Worm (Caenorhabditis elegans): ENCODE data around the gene F22H10.3.

The F22H10.3 gene

ce11 chrX:16687377-16687776, 9.9 kb upstream of the F22H10.3 start (continued):
- TF ChIP-seq Y53G8AR.9 (GFP tag; conservative IDR thresholded peaks at IDR 0.05) = no peak
- no peak for TF ChIP-seq B0019.2 (GFP tag; conservative IDR thresholded peaks at IDR 0.05)
- TF ChIP-seq zfh-2 (GFP tag; conservative IDR thresholded peaks at IDR 0.05) = peak; percentile 61; the same call in 1 of the 2 replicates
- TF ChIP-seq F39B2.1 (GFP tag; IDR thresholded peaks at IDR 0.05) = no peak
- no peak for TF ChIP-seq tbp1 (GFP tag; optimal IDR thresholded peaks at IDR 0.05)
- no peak for TF ChIP-seq xnd-1 (tag; optimal IDR thresholded peaks at IDR 0.05)
- no peak for TF ChIP-seq nhr-90 (tag; optimal IDR thresholded peaks at IDR 0.05)
- no peak for TF ChIP-seq lsy-27 (tag; optimal IDR thresholded peaks at IDR 0.05; ENCODE audit: borderline replicate concordance, insufficient read depth)
- TF ChIP-seq somi-1 (GFP tag; optimal IDR thresholded peaks at IDR 0.05) = no peak
- no peak for TF ChIP-seq lir-1 (GFP tag; conservative IDR thresholded peaks at IDR 0.05)
- no peak for TF ChIP-seq madf-3 (GFP tag; IDR thresholded peaks at IDR 0.05)
- no peak for TF ChIP-seq F33H1.4 (GFP tag; IDR thresholded peaks at IDR 0.05)
- TF ChIP-seq ztf-6 (GFP tag; IDR thresholded peaks at IDR 0.05) = no peak
- TF ChIP-seq ekl-4 (GFP tag; IDR thresholded peaks at IDR 0.05) = no peak
- no peak for TF ChIP-seq madf-10 (tag; optimal IDR thresholded peaks at IDR 0.05)
- peak; percentile 11 for TF ChIP-seq lsl-1 (GFP tag; optimal IDR thresholded peaks at IDR 0.05)
- no peak for TF ChIP-seq lin-40 (tag; optimal IDR thresholded peaks at IDR 0.05)
- no peak for TF ChIP-seq nfyb-1 (GFP tag; IDR thresholded peaks at IDR 0.05)
- peak; percentile 15; the same call in 1 of the 2 replicates for TF ChIP-seq egrh-3 (GFP tag; IDR thresholded peaks at IDR 0.05)
- TF ChIP-seq bed-2 (GFP tag; IDR thresholded peaks at IDR 0.05) = no peak

ce11 chrX:16681910-16682493, 4.5 kb upstream of the F22H10.3 start:
- peak; percentile 16 for TF ChIP-seq F49E8.2 (tag; optimal IDR thresholded peaks at IDR 0.05; ENCODE audit: insufficient read depth)
- peak; percentile 99 for TF ChIP-seq K11D2.4 (GFP tag; IDR thresholded peaks at IDR 0.05)
- peak; percentile 26 for TF ChIP-seq F10E7.11 (tag; optimal IDR thresholded peaks at IDR 0.05)
- TF ChIP-seq madf-10 (tag; optimal IDR thresholded peaks at IDR 0.05) = peak; percentile 95
- peak; percentile 86 for TF ChIP-seq T07F8.4 (tag; optimal IDR thresholded peaks at IDR 0.05)
- TF ChIP-seq ztf-18 (tag; optimal IDR thresholded peaks at IDR 0.05) = peak; percentile 67
- peak; percentile 83 for TF ChIP-seq akir-1 (GFP tag; optimal IDR thresholded peaks at IDR 0.05)
- TF ChIP-seq ztf-26 (tag; optimal IDR thresholded peaks at IDR 0.05) = peak; percentile 99
- TF ChIP-seq K12H6.12 (tag; optimal IDR thresholded peaks at IDR 0.05) = peak; percentile 95
- TF ChIP-seq let-526 (GFP tag; IDR thresholded peaks at IDR 0.05) = peak; percentile 92
- TF ChIP-seq pbrm-1 (GFP tag; IDR thresholded peaks at IDR 0.05) = peak; percentile 95
- TF ChIP-seq lsl-1 (GFP tag; optimal IDR thresholded peaks at IDR 0.05) = no peak
- no peak for TF ChIP-seq nfya-2 (GFP tag; IDR thresholded peaks at IDR 0.05)
- peak; percentile 96 for TF ChIP-seq hmg-20 (GFP tag; IDR thresholded peaks at IDR 0.05)
- TF ChIP-seq Y56A3A.18 (GFP tag; IDR thresholded peaks at IDR 0.05) = peak; percentile 99
- peak; percentile 98 for TF ChIP-seq gei-17 (GFP tag; optimal IDR thresholded peaks at IDR 0.05)
- TF ChIP-seq nhr-90 (tag; optimal IDR thresholded peaks at IDR 0.05) = peak; percentile 83
- peak; percentile 78 for TF ChIP-seq madf-3 (GFP tag; IDR thresholded peaks at IDR 0.05)
- TF ChIP-seq ekl-4 (GFP tag; IDR thresholded peaks at IDR 0.05) = peak; percentile 85
- TF ChIP-seq egrh-3 (GFP tag; IDR thresholded peaks at IDR 0.05) = peak; percentile 16; the same call in 1 of the 2 replicates
- peak in 1 of 2 experiments; percentile 25 for TF ChIP-seq rec-8 (tag; optimal IDR thresholded peaks at IDR 0.05)
- peak; percentile 89 for TF ChIP-seq ccch-3 (GFP tag; optimal IDR thresholded peaks at IDR 0.05)
- peak; percentile 96 for TF ChIP-seq nfyb-1 (GFP tag; IDR thresholded peaks at IDR 0.05)
- TF ChIP-seq cebp-2 (GFP tag; IDR thresholded peaks at IDR 0.05) = peak; percentile 98
- peak; percentile 60; the same call in 1 of the 2 replicates for TF ChIP-seq C17E4.6 (GFP tag; IDR thresholded peaks at IDR 0.05)
- TF ChIP-seq die-1 (tag; optimal IDR thresholded peaks at IDR 0.05) = peak; percentile 71
- TF ChIP-seq nhr-27 (tag; optimal IDR thresholded peaks at IDR 0.05) = peak; percentile 55
- peak; percentile 90 for TF ChIP-seq ztf-6 (GFP tag; IDR thresholded peaks at IDR 0.05)
- peak; percentile 97 for TF ChIP-seq Y53G8AR.9 (GFP tag; conservative IDR thresholded peaks at IDR 0.05)
- no peak for TF ChIP-seq aptf-3 (GFP tag; IDR thresholded peaks at IDR 0.05)
- TF ChIP-seq sea-2 (GFP tag; IDR thresholded peaks at IDR 0.05) = no peak
- peak; percentile 70 to 92 for TF ChIP-seq let-607 (tag; optimal IDR thresholded peaks at IDR 0.05)
- no peak for TF ChIP-seq sptf-2 (GFP tag; optimal IDR thresholded peaks at IDR 0.05)
- TF ChIP-seq lin-40 (tag; optimal IDR thresholded peaks at IDR 0.05) = peak; percentile 100
- no peak for TF ChIP-seq lin-26 (GFP tag; IDR thresholded peaks at IDR 0.05)
